Worm (Caenorhabditis elegans) whole organism, L1 larva: ENCODE measurements around the gene zyg-1.

Experiments
- aha-1 ChIP-seq: fragments of 150-350 bp; optimal IDR thresholded peaks from 2 replicates; lab custom pipeline; 2014; ENCODE audit warnings: missing biosample characterization, missing genetic modification characterization
- aly-2 ChIP-seq: fragments of 150-350 bp; optimal IDR thresholded peaks from 2 replicates; lab custom pipeline; 2014; ENCODE audit warnings: missing biosample characterization, missing genetic modification characterization
- blmp-1 ChIP-seq: fragments of 150-350 bp; optimal IDR thresholded peaks from 2 replicates; lab custom pipeline; 2014; ENCODE audit warnings: missing biosample characterization, missing genetic modification characterization
- ceh-63 ChIP-seq: fragments of 200-800 bp; sonication (Bioruptor generic); optimal IDR thresholded peaks from 2 replicates; lab custom pipeline; 2018; ENCODE audit warnings: mild to moderate bottlenecking, missing genetic modification characterization, missing compliant biosample characterization
- efl-1 ChIP-seq, 4 experiments: fragments of 150-350 bp; optimal IDR thresholded peaks in 3 of 4; peaks in 1 of 4; 1 replicate in 1 of 4; 2 replicates in 3 of 4; lab custom pipeline; 2014; ENCODE audit warnings: missing biosample characterization in 2 of 4, missing genetic modification characterization in 2 of 4, missing genetic modification reagents in 2 of 4
- efl-3 ChIP-seq: fragments of 200-800 bp; sonication (Bioruptor generic); optimal IDR thresholded peaks from 2 replicates; lab custom pipeline; 2018; ENCODE audit warnings: mild to moderate bottlenecking, missing genetic modification characterization, missing compliant biosample characterization
- egl-27 ChIP-seq, 2 experiments: fragments of 150-350 bp in 1 of 2; sonication (generic microtip); optimal IDR thresholded peaks; 3 replicates each; lab custom pipeline; 2017 to 2018; ENCODE audit warnings: missing biosample characterization in 2 of 2, missing genetic modification characterization in 2 of 2, missing genetic modification reagents in 2 of 2
- fkh-10 ChIP-seq: sonication (generic microtip); optimal IDR thresholded peaks from 2 replicates; lab custom pipeline; 2017; ENCODE audit warnings: missing biosample characterization, missing genetic modification reagents, missing genetic modification characterization
- jun-1 ChIP-seq: fragments of 150-350 bp; optimal IDR thresholded peaks from 2 replicates; lab custom pipeline; 2014; ENCODE audit warnings: missing biosample characterization, missing genetic modification reagents, missing genetic modification characterization
- lin-14 ChIP-seq: fragments of 200-800 bp; sonication (Bioruptor generic); optimal IDR thresholded peaks from 2 replicates; lab custom pipeline; 2018; ENCODE audit warnings: mild to moderate bottlenecking, missing genetic modification characterization, moderate library complexity, missing compliant biosample characterization
- nhr-20 ChIP-seq: sonication (generic microtip); optimal IDR thresholded peaks from 2 replicates; lab custom pipeline; 2016; ENCODE audit warnings: mild to moderate bottlenecking, missing genetic modification characterization, missing compliant biosample characterization
- nhr-47 ChIP-seq: sonication (generic microtip); optimal IDR thresholded peaks from 2 replicates; lab custom pipeline; 2016; ENCODE audit warnings: mild to moderate bottlenecking, missing genetic modification characterization, moderate library complexity, missing compliant biosample characterization
- nhr-71 ChIP-seq: sonication (generic microtip); optimal IDR thresholded peaks from 2 replicates; lab custom pipeline; 2016; ENCODE audit warnings: mild to moderate bottlenecking, missing genetic modification characterization, moderate library complexity, missing compliant biosample characterization
- nhr-85 ChIP-seq: sonication (generic microtip); peaks from one replicate; lab custom pipeline; 2016; ENCODE audit warnings: missing genetic modification characterization, inconsistent platforms, missing compliant biosample characterization
- nhr-90 ChIP-seq: sonication (generic microtip); optimal IDR thresholded peaks from 2 replicates; lab custom pipeline; 2016; ENCODE audit warnings: mild to moderate bottlenecking, missing genetic modification characterization, missing compliant biosample characterization; ENCODE audit not compliant: poor library complexity
- pax-3 ChIP-seq: fragments of 200-800 bp; sonication (Bioruptor generic); optimal IDR thresholded peaks from 2 replicates; lab custom pipeline; 2018; ENCODE audit warnings: mild to moderate bottlenecking, missing genetic modification characterization, moderate library complexity, missing compliant biosample characterization
- snpc-4 ChIP-seq: fragments of 150-350 bp; optimal IDR thresholded peaks from 2 replicates; lab custom pipeline; 2014; ENCODE audit warnings: missing biosample characterization, missing genetic modification characterization
- snu-23 ChIP-seq: sonication (generic microtip); optimal IDR thresholded peaks from 2 replicates; lab custom pipeline; 2016; ENCODE audit warnings: missing genetic modification characterization, missing compliant biosample characterization
- sox-4 ChIP-seq: sonication (generic microtip); optimal IDR thresholded peaks from 2 replicates; lab custom pipeline; 2016; ENCODE audit warnings: missing genetic modification characterization, missing compliant biosample characterization
- swsn-7 ChIP-seq: sonication (generic microtip); optimal IDR thresholded peaks from 2 replicates; lab custom pipeline; 2016; ENCODE audit warnings: missing genetic modification characterization, missing compliant biosample characterization
- tbx-2 ChIP-seq: sonication (generic microtip); optimal IDR thresholded peaks from 2 replicates; lab custom pipeline; 2016; ENCODE audit warnings: missing genetic modification characterization, missing compliant biosample characterization
- unc-86 ChIP-seq: sonication (generic microtip); optimal IDR thresholded peaks from 2 replicates; lab custom pipeline; 2016; ENCODE audit warnings: missing genetic modification characterization, missing compliant biosample characterization

Gene zyg-1

ce11 chrII:5701485-5701884 lies 51.9 kb downstream of the zyg-1 start (continued):
- TF ChIP-seq efl-3 (GFP tag; lab: Kevin White, UChicago) (no peak), tbx-2 (tag; lab: Kevin White, UChicago) (peak; percentile 75), swsn-7 (peak; percentile 78), unc-86 (tag; lab: Kevin White, UChicago) (peak; percentile 40), nhr-71 (tag; lab: Kevin White, UChicago) (peak; percentile 89), aly-2 (tag; lab: Kevin White, UChicago) (peak; percentile 49), egl-27 (tag; optimal IDR thresholded peaks at IDR 0.05; lab: Kevin White, UChicago) (peak in 1 of 2 experiments; percentile 57), nhr-47 (tag; lab: Kevin White, UChicago) (peak; percentile 89), jun-1 (tag; lab: Kevin White, UChicago) (peak; percentile 9), nhr-20 (tag; lab: Kevin White, UChicago) (peak; percentile 78)

- TF ChIP-seq nhr-85 (tag; lab: Kevin White, UChicago) (peak; percentile 78), aha-1 (tag; lab: Kevin White, UChicago) (no peak), jun-1 (tag; lab: Kevin White, UChicago) (no peak), nhr-90 (tag; lab: Kevin White, UChicago) (no peak), ceh-63 (no peak), lin-14 (GFP tag; lab: Kevin White, UChicago) (peak; percentile 46), efl-1 (optimal IDR thresholded peaks at IDR 0.05; lab: Kevin White, UChicago) (no peak), efl-1 (GFP tag; optimal IDR thresholded peaks at IDR 0.05 in 1 of 2; lab: Kevin White, UChicago) (peak in 1 of 2 experiments; percentile 50), snu-23 (peak; percentile 29), sox-4 (tag; lab: Kevin White, UChicago) (no peak), snpc-4 (no peak), blmp-1 (peak; percentile 69), fkh-10 (GFP tag; lab: Kevin White, UChicago) (peak; percentile 29), pax-3 (tag; lab: Kevin White, UChicago) (no peak)
Observed at ce11 chrII:5702611-5703192, 53.2 kb downstream of the zyg-1 start.
